Fruit fly (Drosophila melanogaster) whole organism, embryonic: Measurements from ENCODE around the gene Pkg21D.

Experiments used
- CG16813 ChIP-seq: fragments of 200-800 bp; sonication (Bioruptor generic); IDR thresholded peaks from 3 replicates; pipeline ENCODE4 v1.3.6; 2022; ENCODE audit warnings: missing biosample characterization, missing genetic modification characterization; ENCODE audit not compliant: partially characterized antibody
- CG31365 ChIP-seq: fragments of 200-800 bp; sonication (Bioruptor generic); optimal IDR thresholded peaks from 2 replicates; lab custom pipeline; 2018; ENCODE audit warnings: missing biosample characterization, mild to moderate bottlenecking, missing genetic modification characterization
- CG6254 ChIP-seq: fragments of 200-800 bp; sonication (Bioruptor generic); optimal IDR thresholded peaks from 3 replicates; lab custom pipeline; 2017; ENCODE audit warnings: mild to moderate bottlenecking, missing biosample characterization, missing genetic modification reagents, missing genetic modification characterization
- grau ChIP-seq: fragments of 200-800 bp; optimal IDR thresholded peaks from 3 replicates; lab custom pipeline; 2019; ENCODE audit warnings: missing biosample characterization, mild to moderate bottlenecking, missing genetic modification characterization, moderate library complexity
- stwl ChIP-seq: fragments of 200-800 bp; sonication (Bioruptor generic); optimal IDR thresholded peaks from 3 replicates; lab custom pipeline; 2018; ENCODE audit warnings: missing biosample characterization, mild to moderate bottlenecking, missing genetic modification characterization, moderate library complexity
- wdn ChIP-seq: fragments of 200-800 bp; sonication (Bioruptor generic); IDR thresholded peaks from 2 replicates; pipeline ENCODE4 v1.3.6; 2022; ENCODE audit warnings: missing biosample characterization, missing genetic modification characterization

- TF ChIP-seq wdn (GFP tag; lab: Robert Waterston, UW), result no peak
- no peak for TF ChIP-seq CG16813 (GFP tag; lab: Robert Waterston, UW)
- TF ChIP-seq CG6254 (GFP tag; lab: Kevin White, UChicago), result no peak
- TF ChIP-seq CG31365 (tag; lab: Kevin White, UChicago), result no peak
- TF ChIP-seq stwl (tag; lab: Kevin White, UChicago), result no peak
- TF ChIP-seq grau, result no peak
These were observed 632 bp downstream of the Pkg21D start for dm6 chr2L:789966-790365.
